Worm (Caenorhabditis elegans) whole organism, late embryonic: ENCODE data around the gene dro-1.
"Not testable (repeated sequence)": the region's sequence is repeated elsewhere in the genome, so short reads cannot be mapped to it uniquely, and the experiment has no call there.

Experiments used
- C38D4.7 ChIP-seq: fragments of 200-800 bp; sonication (Bioruptor generic); optimal IDR thresholded peaks from 2 replicates; lab custom pipeline; 2018; ENCODE audit warnings: mild to moderate bottlenecking, missing genetic modification characterization, moderate library complexity, missing compliant biosample characterization
- F13H6.1 ChIP-seq: sonication (generic microtip); optimal IDR thresholded peaks from 2 replicates; lab custom pipeline; 2016; ENCODE audit warnings: missing genetic modification characterization, missing compliant biosample characterization
- K02D7.2 ChIP-seq: sonication (generic microtip); optimal IDR thresholded peaks from 2 replicates; lab custom pipeline; 2017; ENCODE audit warnings: mild to moderate bottlenecking, missing genetic modification characterization, missing compliant biosample characterization
- K09A11.1 ChIP-seq: sonication (generic microtip); optimal IDR thresholded peaks from 2 replicates; lab custom pipeline; 2017; ENCODE audit warnings: antibody characterized with exemption, mild to moderate bottlenecking, missing genetic modification characterization, missing compliant biosample characterization; ENCODE audit not compliant: insufficient read depth
- Y22D7AL.16 ChIP-seq: sonication (generic microtip); optimal IDR thresholded peaks from 2 replicates; lab custom pipeline; 2016; ENCODE audit warnings: missing genetic modification characterization, missing compliant biosample characterization
- ama-1 ChIP-seq: fragments of 150-350 bp; optimal IDR thresholded peaks from 2 replicates; lab custom pipeline; 2014
- ceh-14 ChIP-seq: sonication (generic microtip); optimal IDR thresholded peaks from 2 replicates; lab custom pipeline; 2016; ENCODE audit warnings: missing genotype, missing genetic modification characterization, missing compliant biosample characterization
- ceh-19 ChIP-seq: fragments of 200-800 bp; sonication (Bioruptor generic); optimal IDR thresholded peaks from 2 replicates; lab custom pipeline; 2018; ENCODE audit warnings: mild to moderate bottlenecking, missing genetic modification characterization, missing compliant biosample characterization
- ceh-2 ChIP-seq: sonication (generic microtip); optimal IDR thresholded peaks from 2 replicates; lab custom pipeline; 2016; ENCODE audit warnings: missing genotype, missing genetic modification characterization, missing compliant biosample characterization
- ceh-30 ChIP-seq: fragments of 150-350 bp; optimal IDR thresholded peaks from 2 replicates; lab custom pipeline; 2014; ENCODE audit warnings: missing biosample characterization, missing genetic modification characterization
- ceh-31 ChIP-seq: sonication (generic microtip); optimal IDR thresholded peaks from 2 replicates; lab custom pipeline; 2016; ENCODE audit warnings: missing genetic modification characterization, missing compliant biosample characterization
- ceh-34 ChIP-seq: sonication (generic microtip); optimal IDR thresholded peaks from 2 replicates; lab custom pipeline; 2016; ENCODE audit warnings: mild to moderate bottlenecking, missing genetic modification characterization, missing compliant biosample characterization
- ceh-45 ChIP-seq: fragments of 200-800 bp; sonication (Bioruptor generic); IDR thresholded peaks from 2 replicates; pipeline ENCODE4 v1.3.6; 2022; ENCODE audit warnings: missing genetic modification reagents, missing genetic modification characterization, missing compliant biosample characterization
- dmd-4 ChIP-seq: sonication (generic microtip); optimal IDR thresholded peaks from 2 replicates; lab custom pipeline; 2016; ENCODE audit warnings: borderline replicate concordance, missing genetic modification characterization, missing compliant biosample characterization
- elt-2 ChIP-seq: sonication (generic microtip); optimal IDR thresholded peaks from 2 replicates; lab custom pipeline; 2016; ENCODE audit warnings: missing genetic modification reagents, missing genetic modification characterization, missing compliant biosample characterization
- eyg-1 ChIP-seq: sonication (generic microtip); optimal IDR thresholded peaks from 2 replicates; lab custom pipeline; 2016; ENCODE audit warnings: missing genotype, missing genetic modification characterization, missing compliant biosample characterization
- fax-1 ChIP-seq: sonication (generic microtip); optimal IDR thresholded peaks from 2 replicates; lab custom pipeline; 2016; ENCODE audit warnings: missing genotype, missing genetic modification characterization, missing compliant biosample characterization
- gmeb-2 ChIP-seq: sonication (generic microtip); optimal IDR thresholded peaks from 2 replicates; lab custom pipeline; 2016; ENCODE audit warnings: missing genetic modification characterization, inconsistent platforms, missing compliant biosample characterization
- hlh-8 ChIP-seq: sonication (generic microtip); optimal IDR thresholded peaks from 2 replicates; lab custom pipeline; 2016; ENCODE audit warnings: missing genotype, missing genetic modification characterization, missing compliant biosample characterization
- madf-2 ChIP-seq: sonication (generic microtip); optimal IDR thresholded peaks from 2 replicates; lab custom pipeline; 2017; ENCODE audit warnings: missing genetic modification characterization, missing compliant biosample characterization
- odd-2 ChIP-seq: sonication (generic microtip); optimal IDR thresholded peaks from 2 replicates; lab custom pipeline; 2017; ENCODE audit warnings: antibody characterized with exemption, mild to moderate bottlenecking, missing genetic modification characterization, missing compliant biosample characterization
- pat-9 ChIP-seq: fragments of 200-800 bp; sonication (Bioruptor generic); optimal IDR thresholded peaks from 2 replicates; lab custom pipeline; 2018; ENCODE audit warnings: mild to moderate bottlenecking, missing genetic modification characterization, moderate library complexity, missing compliant biosample characterization
- pha-2 ChIP-seq: sonication (generic microtip); optimal IDR thresholded peaks from 2 replicates; lab custom pipeline; 2017; ENCODE audit warnings: mild to moderate bottlenecking, missing genetic modification characterization, missing compliant biosample characterization
- rnt-1 ChIP-seq: sonication (generic microtip); optimal IDR thresholded peaks from 2 replicates; lab custom pipeline; 2016; ENCODE audit warnings: missing genetic modification characterization, missing compliant biosample characterization
- sox-2 ChIP-seq: fragments of 200-800 bp; sonication (Bioruptor generic); IDR thresholded peaks from 2 replicates; pipeline ENCODE4 v1.3.6; 2022; ENCODE audit warnings: missing genetic modification reagents, missing genetic modification characterization, missing compliant biosample characterization
- sox-4 ChIP-seq: sonication (generic microtip); optimal IDR thresholded peaks from 2 replicates; lab custom pipeline; 2017; ENCODE audit warnings: mild to moderate bottlenecking, missing genetic modification characterization, inconsistent platforms, missing compliant biosample characterization
- tbx-2 ChIP-seq: sonication (generic microtip); optimal IDR thresholded peaks from 2 replicates; lab custom pipeline; 2016; ENCODE audit warnings: missing genetic modification characterization, missing compliant biosample characterization
- ttx-3 ChIP-seq: sonication (generic microtip); optimal IDR thresholded peaks from 2 replicates; lab custom pipeline; 2016; ENCODE audit warnings: missing genetic modification reagents, missing genetic modification characterization, missing compliant biosample characterization
- unc-3 ChIP-seq, 2 experiments: fragments of 200-800 bp in 1 of 2; sonication (Bioruptor generic) in 1 of 2; sonication (generic microtip) in 1 of 2; conservative IDR thresholded peaks in 1 of 2; optimal IDR thresholded peaks in 1 of 2; 2 replicates each; pipeline versions ENCODE4 v1.3.6 to Lab custom; 2016 to 2022; ENCODE audit warnings: missing compliant biosample characterization in 2 of 2, missing genetic modification characterization in 2 of 2, missing genetic modification reagents in 1 of 2
- unc-86 ChIP-seq: sonication (generic microtip); optimal IDR thresholded peaks from 2 replicates; lab custom pipeline; 2016; ENCODE audit warnings: missing genetic modification characterization, missing compliant biosample characterization
- zip-5 ChIP-seq: sonication (generic microtip); optimal IDR thresholded peaks from 2 replicates; lab custom pipeline; 2016; ENCODE audit warnings: missing genetic modification characterization, missing compliant biosample characterization
- ztf-16 ChIP-seq: sonication (generic microtip); optimal IDR thresholded peaks from 2 replicates; lab custom pipeline; 2017; ENCODE audit warnings: missing genetic modification characterization, missing compliant biosample characterization

Gene dro-1

DNA sequence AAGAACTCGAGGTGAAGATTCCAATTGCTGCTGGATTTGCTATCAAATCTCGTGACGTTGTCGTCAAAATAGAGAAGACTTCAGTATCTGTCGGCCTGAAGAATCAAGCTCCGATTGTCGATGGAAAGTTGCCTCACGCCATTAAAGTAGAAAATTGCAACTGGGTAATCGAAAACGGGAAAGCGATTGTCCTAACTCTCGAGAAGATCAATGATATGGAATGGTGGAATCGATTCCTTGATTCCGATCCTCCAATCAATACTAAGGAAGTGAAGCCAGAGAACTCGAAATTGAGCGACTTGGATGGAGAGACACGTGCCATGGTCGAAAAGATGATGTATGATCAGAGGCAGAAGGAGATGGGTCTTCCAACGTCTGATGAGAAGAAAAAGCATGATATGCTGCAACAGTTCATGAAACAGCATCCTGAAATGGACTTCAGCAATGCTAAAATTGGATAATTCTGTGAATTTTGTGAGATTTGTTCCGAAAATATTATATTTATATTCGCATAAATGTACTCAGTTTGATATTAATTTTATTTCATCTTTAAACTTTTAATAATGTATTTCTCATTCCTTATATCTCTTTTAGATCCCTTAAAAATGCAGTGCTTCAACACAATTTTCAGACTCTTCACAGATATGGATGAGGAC, at the start of gene dro-1:
Gene dro-1, plus strand, starts transcription at position 606 of the 656 bp plus-strand sequence.
- TF ChIP-seq tbx-2 (tag; lab: Kevin White, UChicago) = no peak
- no peak for TF ChIP-seq gmeb-2
- no peak for TF ChIP-seq eyg-1 (tag; lab: Kevin White, UChicago)
- no peak for TF ChIP-seq Y22D7AL.16
- TF ChIP-seq hlh-8 (tag; lab: Kevin White, UChicago) = no peak
- no peak for TF ChIP-seq F13H6.1 (tag; lab: Kevin White, UChicago)
- no peak for TF ChIP-seq sox-2
- TF ChIP-seq rnt-1 = no peak
- no peak for TF ChIP-seq ama-1 (lab: Kevin White, UChicago)
- TF ChIP-seq odd-2 (tag; lab: Kevin White, UChicago) = no peak
- no peak for TF ChIP-seq madf-2 (tag; lab: Kevin White, UChicago)
- no peak for TF ChIP-seq K02D7.2 (tag; lab: Kevin White, UChicago)
- no peak for TF ChIP-seq ceh-19 (GFP tag; lab: Kevin White, UChicago)
- no peak for TF ChIP-seq ceh-31 (tag; lab: Kevin White, UChicago)
- TF ChIP-seq C38D4.7 (GFP tag; lab: Kevin White, UChicago) = no peak
- no peak for TF ChIP-seq ceh-30 (tag; lab: Kevin White, UChicago)

DNA sequence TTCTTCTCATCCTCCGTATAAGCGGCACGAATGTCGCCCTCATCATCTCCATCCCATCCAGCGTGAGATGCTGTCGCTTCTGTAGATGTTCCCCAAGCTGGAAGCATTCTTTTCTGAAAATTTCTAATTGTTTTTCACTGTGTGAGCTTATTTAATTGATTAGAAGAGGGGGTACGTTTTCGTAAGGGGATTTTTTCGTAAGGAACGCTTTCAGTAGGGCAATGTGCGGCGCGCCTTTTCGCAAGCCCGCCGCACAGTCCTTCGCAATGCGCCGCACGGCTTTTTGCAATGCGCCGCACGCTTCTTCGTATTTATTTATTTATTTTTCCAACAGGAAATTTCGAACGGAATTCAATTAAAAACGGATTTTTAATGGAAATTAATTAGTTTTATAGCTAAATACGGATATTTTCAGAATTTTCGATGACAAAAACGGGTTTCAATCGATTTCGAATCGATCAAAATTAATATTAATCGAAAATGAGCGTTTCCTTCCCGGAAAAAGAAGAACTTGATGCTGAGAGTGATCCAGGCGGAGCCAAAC, 49.4 kb upstream of the dro-1 start, which contains the start of gene set-25:
Gene set-25, minus strand, starts transcription at position 120 of the 544 bp plus-strand sequence.
- TF ChIP-seq elt-2 (tag; lab: Kevin White, UChicago) = peak; percentile 47
- TF ChIP-seq zip-5 (tag; lab: Kevin White, UChicago) = peak; percentile 44
- peak; percentile 71 for TF ChIP-seq K02D7.2 (tag; lab: Kevin White, UChicago)
- peak; percentile 34 for TF ChIP-seq pat-9 (tag; lab: Kevin White, UChicago)
- peak; percentile 8 for TF ChIP-seq ztf-16
- TF ChIP-seq unc-86 (tag; lab: Kevin White, UChicago) = peak; percentile 50
- peak; percentile 52 for TF ChIP-seq ttx-3 (tag; lab: Kevin White, UChicago)
- TF ChIP-seq pha-2 (tag; lab: Kevin White, UChicago) = peak; percentile 12
- peak; percentile 59 for TF ChIP-seq ceh-2 (tag; lab: Kevin White, UChicago)
- peak; percentile 27 for TF ChIP-seq fax-1 (tag; lab: Kevin White, UChicago)
- peak; percentile 48; the same call in 1 of the 2 replicates for TF ChIP-seq ceh-45 (GFP tag; lab: Robert Waterston, UW)
- peak; percentile 45 for TF ChIP-seq K09A11.1 (tag; lab: Kevin White, UChicago)
- TF ChIP-seq C38D4.7 (GFP tag; lab: Kevin White, UChicago) = peak; percentile 22
- peak; percentile 48 for TF ChIP-seq tbx-2 (tag; lab: Kevin White, UChicago)
- TF ChIP-seq ceh-34 (tag; lab: Kevin White, UChicago) = peak; percentile 30
- TF ChIP-seq sox-4 (tag; lab: Kevin White, UChicago) = peak; percentile 19
- TF ChIP-seq dmd-4 (tag; lab: Kevin White, UChicago) = peak; percentile 22
- TF ChIP-seq unc-3 (GFP tag; conservative IDR thresholded peaks at IDR 0.05; lab: Robert Waterston, UW) = peak; percentile 33; the same call in 1 of the 2 replicates
- peak; percentile 8 for TF ChIP-seq unc-3 (tag; optimal IDR thresholded peaks at IDR 0.05; lab: Kevin White, UChicago)
- peak; percentile 48 for TF ChIP-seq ceh-14 (tag; lab: Kevin White, UChicago)

DNA sequence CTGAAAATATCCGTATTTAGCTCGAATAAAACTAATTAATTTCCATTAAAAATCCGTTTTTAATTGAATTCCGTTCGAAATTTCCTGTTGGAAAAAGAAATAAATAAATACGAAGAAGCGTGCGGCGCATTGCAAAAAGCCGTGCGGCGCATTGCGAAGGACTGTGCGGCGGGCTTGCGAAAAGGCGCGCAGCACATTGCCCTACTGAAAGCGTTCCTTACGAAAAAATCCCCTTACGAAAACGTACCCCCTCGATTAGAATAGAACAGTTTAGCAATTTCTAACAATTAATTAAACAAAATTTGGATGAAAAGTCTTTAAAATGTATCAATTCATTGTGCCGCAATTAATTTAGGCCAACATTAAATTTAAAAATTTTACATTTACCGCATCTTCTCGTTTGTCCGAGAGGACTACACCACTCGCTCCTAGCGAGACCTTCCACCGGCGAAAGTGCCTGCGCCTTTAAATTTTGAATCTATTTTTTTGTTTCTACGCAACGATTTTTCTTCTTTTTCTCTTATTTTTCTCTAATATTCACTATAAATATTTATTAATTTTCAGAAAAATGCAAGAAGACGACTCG, 46.1 kb upstream of the dro-1 start, which contains the start of gene npp-18:
Gene npp-18, plus strand, starts transcription at position 565 of the 586 bp plus-strand sequence.
- TF ChIP-seq ceh-45 (GFP tag; lab: Robert Waterston, UW) = peak; percentile 62; the same call in 1 of the 2 replicates
- TF ChIP-seq unc-3 (GFP tag; conservative IDR thresholded peaks at IDR 0.05; lab: Robert Waterston, UW) = peak; percentile 74; the same call in 1 of the 2 replicates
- not testable (repeated sequence) for TF ChIP-seq unc-3 (tag; optimal IDR thresholded peaks at IDR 0.05; lab: Kevin White, UChicago)
